Fruit fly (Drosophila melanogaster) S2 (cell line): ENCODE results near the gene spz3.
A peak's percentile ranks its signal among the peaks of the same experiment; 100 is the strongest.

Source experiments
- CG8478 ChIP-seq: fragments of >200 bp; optimal IDR thresholded peaks from 2 replicates; lab custom pipeline; 2018
- CTCF ChIP-seq, 2 experiments: fragments of >200 bp; optimal IDR thresholded peaks; 2 replicates each; lab custom pipeline; 2018

spz3 gene

DNA sequence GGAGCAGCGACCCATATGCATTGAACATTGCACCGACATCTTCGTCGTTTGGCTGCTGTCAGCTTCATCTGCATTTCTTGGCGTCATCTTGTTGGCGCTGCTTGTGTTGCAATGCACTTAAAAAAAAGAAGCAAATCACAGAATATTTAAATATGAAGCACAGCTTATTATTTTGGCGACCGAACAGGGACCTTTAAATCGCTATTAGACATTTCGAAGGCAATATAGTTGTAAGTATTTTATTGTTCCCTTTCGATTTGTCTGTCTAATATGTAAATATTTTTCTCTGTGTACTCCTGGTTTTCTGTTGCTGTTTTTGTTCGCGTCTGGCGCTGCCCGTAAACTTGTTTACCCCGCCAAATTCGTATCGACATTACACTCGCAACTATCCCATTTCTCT, 20.6 kb upstream of the spz3 start:
- TF ChIP-seq CG8478 (lab: Kevin White, UChicago): no peak
- TF ChIP-seq CTCF (optimal IDR thresholded peaks at IDR 0.05; lab: Kevin White, UChicago): no peak

dm6 chr2L:7899108-7899507, 19.8 kb upstream of the spz3 start:
- no peak for TF ChIP-seq CTCF (optimal IDR thresholded peaks at IDR 0.05; lab: Kevin White, UChicago)
- no peak for TF ChIP-seq CG8478 (lab: Kevin White, UChicago)

dm6 chr2L:7898581-7898980, 19.2 kb upstream of the spz3 start:
- TF ChIP-seq CTCF (optimal IDR thresholded peaks at IDR 0.05; lab: Kevin White, UChicago) (no peak), CG8478 (lab: Kevin White, UChicago) (no peak)

- TF ChIP-seq CTCF (optimal IDR thresholded peaks at IDR 0.05; lab: Kevin White, UChicago) (no peak), CG8478 (lab: Kevin White, UChicago) (no peak)
Measured at dm6 chr2L:7897245-7897644, 17.9 kb upstream of the spz3 start.

- TF ChIP-seq CG8478 (lab: Kevin White, UChicago): no peak
- peak; percentile 96 to 97 for TF ChIP-seq CTCF (optimal IDR thresholded peaks at IDR 0.05; lab: Kevin White, UChicago)
Measured at dm6 chr2L:7890654-7891114, 11.3 kb upstream of the spz3 start, which contains the start of gene Spn28Db. Gene Spn28Db (minus strand): TSS chr2L:7890704.

- TF ChIP-seq CTCF (optimal IDR thresholded peaks at IDR 0.05; lab: Kevin White, UChicago) (no peak), CG8478 (lab: Kevin White, UChicago) (no peak)
Measured at dm6 chr2L:7889029-7889428, 9.7 kb upstream of the spz3 start, which contains the start of gene Spn28Da. Gene Spn28Da (minus strand): TSS chr2L:7889129.

dm6 chr2L:7887333-7887732, 8.0 kb upstream of the spz3 start, which contains the start of gene CG7102:
Gene CG7102 (minus strand): TSS chr2L:7887513.
- no peak for TF ChIP-seq CG8478 (lab: Kevin White, UChicago)
- TF ChIP-seq CTCF (optimal IDR thresholded peaks at IDR 0.05; lab: Kevin White, UChicago): no peak

DNA sequence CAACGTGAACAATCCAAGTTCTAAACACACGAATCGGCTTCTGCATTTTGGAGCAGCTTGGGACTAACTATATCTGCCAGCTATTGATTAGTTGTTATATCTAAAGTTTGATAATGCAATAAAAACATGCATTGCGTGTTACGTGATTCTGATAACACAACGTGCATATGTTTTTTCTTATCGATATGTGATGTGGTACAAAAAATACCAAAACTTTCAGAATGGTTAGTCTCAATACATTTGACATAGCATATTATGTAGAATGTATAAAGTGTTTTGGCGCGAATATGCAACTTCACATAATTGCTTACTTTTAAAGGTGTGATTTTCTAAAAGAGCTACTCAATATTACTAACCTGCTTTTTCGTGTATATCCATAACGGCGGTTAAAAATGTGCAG, 6.6 kb upstream of the spz3 start:
- peak; percentile 42 to 47 for TF ChIP-seq CTCF (optimal IDR thresholded peaks at IDR 0.05; lab: Kevin White, UChicago)
- no peak for TF ChIP-seq CG8478 (lab: Kevin White, UChicago)

- TF ChIP-seq CTCF (optimal IDR thresholded peaks at IDR 0.05; lab: Kevin White, UChicago) (peak; percentile 40 to 44), CG8478 (lab: Kevin White, UChicago) (no peak)
Measured at dm6 chr2L:7885271-7885670, 5.9 kb upstream of the spz3 start, which contains the start of the genes SmE and CG34132. Gene SmE (minus strand): TSS chr2L:7885450. Gene CG34132 (plus strand): TSS chr2L:7885503.

DNA sequence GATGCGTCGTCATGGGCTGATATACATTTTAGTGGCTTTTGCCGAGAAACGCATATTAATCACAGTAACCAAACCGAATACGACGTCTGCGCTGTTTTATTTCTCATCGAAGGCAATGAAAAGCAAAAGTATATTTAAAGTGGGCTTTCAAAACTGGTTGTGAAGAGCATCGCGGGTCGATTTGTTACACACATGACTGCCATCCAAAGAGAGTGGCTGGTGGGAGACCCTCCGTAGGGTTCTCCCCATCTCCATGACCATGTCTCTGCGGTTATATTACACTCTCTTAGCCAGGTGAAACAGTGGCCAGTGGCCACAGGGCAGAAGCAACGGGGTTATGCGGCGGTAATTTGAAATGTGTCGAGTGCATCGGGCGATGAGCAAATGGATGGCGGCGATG, 1.1 kb upstream of the spz3 start:
- TF ChIP-seq CTCF (optimal IDR thresholded peaks at IDR 0.05; lab: Kevin White, UChicago) (no peak), CG8478 (lab: Kevin White, UChicago) (no peak)

- TF ChIP-seq CTCF (optimal IDR thresholded peaks at IDR 0.05; lab: Kevin White, UChicago) (no peak), CG8478 (lab: Kevin White, UChicago) (no peak)
Measured at dm6 chr2L:7878372-7878771, 980 bp downstream of the spz3 start.

- no peak for TF ChIP-seq CTCF (optimal IDR thresholded peaks at IDR 0.05; lab: Kevin White, UChicago)
- no peak for TF ChIP-seq CG8478 (lab: Kevin White, UChicago)
Measured at dm6 chr2L:7876520-7877232, 2.7 kb downstream of the spz3 start.

dm6 chr2L:7875676-7876075, 3.7 kb downstream of the spz3 start:
- TF ChIP-seq CG8478 (lab: Kevin White, UChicago) (no peak), CTCF (optimal IDR thresholded peaks at IDR 0.05; lab: Kevin White, UChicago) (no peak)

- no peak for TF ChIP-seq CTCF (optimal IDR thresholded peaks at IDR 0.05; lab: Kevin White, UChicago)
- TF ChIP-seq CG8478 (lab: Kevin White, UChicago): no peak
Measured at dm6 chr2L:7872680-7873079, 6.7 kb downstream of the spz3 start.

DNA sequence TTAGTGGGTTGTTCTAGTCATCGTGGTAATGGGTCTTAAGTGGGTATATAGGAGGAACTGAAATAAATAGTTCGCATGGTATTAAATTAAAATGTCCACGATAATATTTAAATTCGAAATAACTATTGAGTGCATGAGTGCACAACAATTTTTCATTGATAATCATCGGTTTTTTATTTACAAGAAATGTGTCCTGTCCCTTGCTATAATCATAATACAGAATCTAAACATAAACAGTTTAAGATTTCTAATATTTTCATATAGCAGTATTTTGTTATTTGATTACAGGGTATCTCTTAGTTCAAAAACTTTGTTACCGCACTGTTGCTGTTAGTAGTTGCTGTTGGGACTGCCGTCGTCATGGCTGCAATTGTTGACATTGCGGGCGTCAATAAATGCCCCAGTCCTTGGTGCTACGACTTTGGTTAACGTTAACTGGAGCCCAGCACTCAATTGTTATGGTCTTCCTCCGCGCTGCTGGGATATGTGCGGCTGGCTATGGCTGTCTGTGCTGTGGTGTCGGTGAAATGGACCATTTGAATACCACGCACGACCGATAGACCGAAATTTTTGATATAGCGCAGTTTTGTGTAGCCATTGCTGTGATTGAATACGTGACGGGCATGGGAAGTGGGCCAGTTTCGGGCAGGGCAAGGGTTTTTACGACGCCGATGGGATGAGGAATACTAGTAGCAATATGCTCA, 7.4 kb downstream of the spz3 start:
- TF ChIP-seq CTCF (optimal IDR thresholded peaks at IDR 0.05; lab: Kevin White, UChicago): no peak
- no peak for TF ChIP-seq CG8478 (lab: Kevin White, UChicago)
